1 fruit fly cellular context compared by ENCODE assay signal in genomic region chr3L:9452422-9452821, dm6.
TF ChIP-seq lines count a peak whose summit lies in the region.

No protein-coding gene starts in this region.

TF ChIP-seq in whole organism, embryonic, 481 proteins besides CTCF, POLR2A, EP300 and RAD21 (continued from another document):
- peak; percentile 94 for TF ChIP-seq grn (GFP tag; optimal IDR thresholded peaks at IDR 0.05; lab: Kevin White, UChicago)
- TF ChIP-seq Side (GFP tag; optimal IDR thresholded peaks at IDR 0.05; lab: Kevin White, UChicago): no peak
- no peak for TF ChIP-seq CG10979 (tag; optimal IDR thresholded peaks at IDR 0.05; lab: Kevin White, UChicago)
- TF ChIP-seq Doc2 (GFP tag; IDR thresholded peaks at IDR 0.05; lab: Robert Waterston, UW): no peak
- TF ChIP-seq sc (optimal IDR thresholded peaks at IDR 0.05; lab: Kevin White, UChicago): no peak
- no peak for TF ChIP-seq sc (GFP tag; optimal IDR thresholded peaks at IDR 0.05; lab: Kevin White, UChicago)
- no peak for TF ChIP-seq sima (GFP tag; optimal IDR thresholded peaks at IDR 0.05; lab: Kevin White, UChicago)
- TF ChIP-seq Neu2 (GFP tag; optimal IDR thresholded peaks at IDR 0.05; lab: Kevin White, UChicago; ENCODE audit: borderline replicate concordance): no peak
- TF ChIP-seq Pdp1 (GFP tag; optimal IDR thresholded peaks at IDR 0.05; lab: Kevin White, UChicago): peak in 1 of 2 experiments; percentile 28
- no peak for TF ChIP-seq Dp (GFP tag; optimal IDR thresholded peaks at IDR 0.05; lab: Kevin White, UChicago)
- no peak for TF ChIP-seq CG13894 (tag; optimal IDR thresholded peaks at IDR 0.05; lab: Kevin White, UChicago)
- TF ChIP-seq dysf (GFP tag; IDR thresholded peaks at IDR 0.05; lab: Robert Waterston, UW): 0 out of 3 replicates have a peak, but pooled peaks have one; percentile 16
- TF ChIP-seq Mad (GFP tag; optimal IDR thresholded peaks at IDR 0.05; lab: Kevin White, UChicago): no peak
- no peak for TF ChIP-seq CG16813 (GFP tag; IDR thresholded peaks at IDR 0.05; lab: Robert Waterston, UW; ENCODE audit: partially characterized antibody)
- no peak for TF ChIP-seq CG6654 (GFP tag; optimal IDR thresholded peaks at IDR 0.05; lab: Kevin White, UChicago)
- TF ChIP-seq MESR4 (GFP tag; optimal IDR thresholded peaks at IDR 0.05; lab: Kevin White, UChicago): no peak
- TF ChIP-seq CG14710 (tag; optimal IDR thresholded peaks at IDR 0.05; lab: Kevin White, UChicago): no peak
- no peak for TF ChIP-seq Sox102F (GFP tag; optimal IDR thresholded peaks at IDR 0.05; lab: Kevin White, UChicago)
- TF ChIP-seq bbx (GFP tag; IDR thresholded peaks at IDR 0.05; lab: Robert Waterston, UW; ENCODE audit: partially characterized antibody): 0 out of 2 replicates have a peak, but pooled peaks have one; percentile 31
- TF ChIP-seq gro (GFP tag; optimal IDR thresholded peaks at IDR 0.05; lab: Kevin White, UChicago): peak; percentile 5
- TF ChIP-seq CG14014 (GFP tag; IDR thresholded peaks at IDR 0.05; lab: Robert Waterston, UW): no peak
- TF ChIP-seq Sox100B (GFP tag; optimal IDR thresholded peaks at IDR 0.05; lab: Kevin White, UChicago): no peak
- TF ChIP-seq CG18476 (GFP tag; optimal IDR thresholded peaks at IDR 0.05; lab: Kevin White, UChicago): no peak
- TF ChIP-seq fd96Cb (tag; optimal IDR thresholded peaks at IDR 0.05; lab: Kevin White, UChicago): no peak
- peak; percentile 14 for TF ChIP-seq sd (tag; optimal IDR thresholded peaks at IDR 0.05; lab: Kevin White, UChicago)
- TF ChIP-seq CG31388 (GFP tag; optimal IDR thresholded peaks at IDR 0.05; lab: Kevin White, UChicago): no peak
- no peak for TF ChIP-seq CG1233 (GFP tag; optimal IDR thresholded peaks at IDR 0.05; lab: Kevin White, UChicago)
- no peak for TF ChIP-seq knrl (GFP tag; IDR thresholded peaks at IDR 0.05; lab: Robert Waterston, UW; ENCODE audit: partially characterized antibody)
- peak; percentile 63 for TF ChIP-seq cwo (GFP tag; optimal IDR thresholded peaks at IDR 0.05; lab: Kevin White, UChicago)
- no peak for TF ChIP-seq Mrtf (GFP tag; IDR thresholded peaks at IDR 0.05; lab: Robert Waterston, UW)
- TF ChIP-seq CG6791 (GFP tag; IDR thresholded peaks at IDR 0.05; lab: Robert Waterston, UW; ENCODE audit: partially characterized antibody): no peak
- TF ChIP-seq tna (GFP tag; IDR thresholded peaks at IDR 0.05; lab: Robert Waterston, UW; ENCODE audit: partially characterized antibody): no peak
- peak; percentile 77 for TF ChIP-seq sug (tag; optimal IDR thresholded peaks at IDR 0.05; lab: Kevin White, UChicago)
- no peak for TF ChIP-seq CG3065 (GFP tag; optimal IDR thresholded peaks at IDR 0.05; lab: Kevin White, UChicago)
- TF ChIP-seq CG1647 (GFP tag; optimal IDR thresholded peaks at IDR 0.05; lab: Kevin White, UChicago): no peak
- TF ChIP-seq mirr (GFP tag; optimal IDR thresholded peaks at IDR 0.05; lab: Kevin White, UChicago): peak; percentile 95
- TF ChIP-seq CG11504 (tag; optimal IDR thresholded peaks at IDR 0.05; lab: Kevin White, UChicago): no peak
- TF ChIP-seq D (optimal IDR thresholded peaks at IDR 0.05; lab: Kevin White, UChicago): no peak
- no peak for TF ChIP-seq D (GFP tag; optimal IDR thresholded peaks at IDR 0.05; lab: Kevin White, UChicago)
